Worm (Caenorhabditis elegans) whole organism, early embryonic: ENCODE data around the gene F40A3.2.

Source experiments
- ama-1 ChIP-seq: fragments of 150-350 bp; optimal IDR thresholded peaks from 2 replicates; lab custom pipeline; 2014
- flt-1 ChIP-seq: fragments of 200-800 bp; sonication (Bioruptor generic); IDR thresholded peaks from 2 replicates; pipeline ENCODE4 v1.3.6; 2022; ENCODE audit warnings: missing genetic modification characterization, missing compliant biosample characterization

DNA sequence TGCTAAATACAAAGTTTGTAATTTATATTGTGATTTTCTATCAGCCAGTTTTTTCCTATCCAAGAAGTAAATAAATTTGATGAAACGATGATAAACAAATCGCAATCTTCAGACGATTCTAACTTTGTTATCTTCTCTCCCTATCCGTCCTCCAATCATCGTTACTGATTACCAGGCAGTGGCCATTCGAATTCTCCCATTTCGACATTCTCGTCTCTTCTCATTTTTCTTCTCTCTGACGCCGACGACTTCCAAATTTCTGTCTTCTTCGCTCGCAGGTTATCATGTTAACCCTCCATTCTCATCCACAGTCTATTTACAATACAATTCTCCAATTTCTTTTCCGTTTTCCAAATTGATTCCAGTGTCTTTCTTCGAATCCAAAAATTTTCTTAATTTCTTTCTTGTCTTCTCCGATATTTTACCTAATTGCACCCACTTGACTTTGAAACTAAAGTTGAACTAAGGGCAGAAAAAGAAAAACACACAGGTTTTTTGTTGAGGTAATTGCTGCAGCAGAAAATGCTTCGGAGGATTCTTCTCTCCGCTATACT lies at the start of gene F40A3.2:
- TF ChIP-seq ama-1 (lab: Kevin White, UChicago) (no peak), flt-1 (GFP tag; lab: Robert Waterston, UW) (no peak)
